Fruit fly (Drosophila melanogaster): ENCODE measurements around the gene CG32119.

CG32119 gene

DNA sequence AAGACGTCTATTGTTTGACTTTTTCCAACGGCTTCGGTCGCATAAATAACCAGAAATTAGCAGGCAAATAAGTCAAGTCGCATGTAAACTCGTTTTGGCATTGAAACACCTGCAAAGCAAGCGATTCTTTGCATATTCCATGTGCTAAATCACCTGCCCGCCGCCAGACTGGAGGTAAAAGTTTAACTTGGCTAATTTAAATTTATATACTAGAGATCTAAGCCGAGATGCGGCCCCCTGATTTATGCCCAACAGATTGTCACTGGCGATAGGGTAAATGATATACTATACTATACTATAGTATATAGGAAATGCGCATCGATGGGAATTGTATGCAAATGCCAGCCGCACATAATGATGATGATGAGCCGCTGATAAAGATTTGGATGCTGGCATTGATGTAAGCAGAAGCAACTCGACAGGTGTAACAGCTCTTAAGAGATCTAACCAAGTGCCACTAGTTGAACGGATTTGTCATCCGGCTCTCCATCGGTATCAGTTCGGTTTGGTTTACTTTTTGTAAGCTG lies 4.5 kb upstream of the CG32119 start:
- TF ChIP-seq noc (tag; optimal IDR thresholded peaks at IDR 0.05), result no peak

DNA sequence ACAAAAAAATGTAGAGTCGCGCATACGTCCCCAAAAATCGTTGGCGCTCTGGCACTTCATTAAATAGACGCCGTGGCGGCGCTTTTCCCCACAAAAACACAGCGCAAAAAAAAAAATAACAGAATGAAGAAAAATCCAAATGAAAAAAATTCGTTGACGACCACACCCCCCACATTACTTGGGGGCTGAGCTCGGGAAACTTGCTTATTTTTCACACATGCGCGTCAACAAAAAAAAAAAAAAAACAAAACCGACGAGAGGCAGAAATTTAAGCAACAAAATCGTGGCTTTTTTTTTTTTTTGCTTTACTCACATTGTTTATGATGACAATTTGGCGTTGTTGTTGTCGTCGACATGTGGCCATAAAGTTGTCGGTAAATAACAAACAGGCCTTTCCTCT lies 3.3 kb upstream of the CG32119 start:
- no peak for TF ChIP-seq noc (tag; optimal IDR thresholded peaks at IDR 0.05)

DNA sequence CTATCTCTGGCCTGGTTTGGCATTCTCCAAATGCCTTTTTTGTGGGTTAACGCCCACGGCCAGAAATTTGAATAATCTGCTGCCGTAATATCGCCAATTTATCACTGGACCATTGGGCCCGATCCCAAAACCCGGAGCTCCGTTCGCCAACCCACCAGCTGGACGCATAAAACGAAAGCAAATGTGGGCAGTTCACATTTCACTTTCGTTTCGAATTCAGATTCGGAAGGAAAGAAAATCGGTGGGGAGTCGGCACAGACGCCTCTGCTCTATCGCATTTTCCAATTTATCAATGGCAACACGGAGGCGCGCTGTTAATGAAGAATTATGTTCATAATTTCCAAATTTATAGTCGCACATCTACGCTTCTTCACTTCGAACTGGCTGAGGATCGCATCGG lies 1.6 kb upstream of the CG32119 start:
- no peak for TF ChIP-seq noc (tag; optimal IDR thresholded peaks at IDR 0.05)

DNA sequence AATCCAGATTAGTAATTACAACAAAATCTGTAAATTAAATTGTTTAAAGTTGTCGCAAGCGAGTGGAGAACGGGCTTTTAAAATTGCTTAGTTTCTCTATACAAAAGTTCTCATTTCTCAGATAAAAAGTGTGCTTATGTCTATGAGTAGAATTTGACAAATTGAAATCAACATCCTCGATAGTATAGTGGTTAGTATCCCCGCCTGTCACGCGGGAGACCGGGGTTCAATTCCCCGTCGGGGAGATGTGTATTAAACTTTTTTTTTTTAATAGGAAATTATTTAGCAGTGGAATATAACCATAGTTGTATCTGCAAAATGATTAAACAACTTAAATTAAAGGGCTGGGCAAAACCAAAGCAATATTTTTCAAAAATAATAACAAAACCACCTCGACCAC lies 872 bp upstream of the CG32119 start:
- no peak for TF ChIP-seq noc (tag; optimal IDR thresholded peaks at IDR 0.05)

DNA sequence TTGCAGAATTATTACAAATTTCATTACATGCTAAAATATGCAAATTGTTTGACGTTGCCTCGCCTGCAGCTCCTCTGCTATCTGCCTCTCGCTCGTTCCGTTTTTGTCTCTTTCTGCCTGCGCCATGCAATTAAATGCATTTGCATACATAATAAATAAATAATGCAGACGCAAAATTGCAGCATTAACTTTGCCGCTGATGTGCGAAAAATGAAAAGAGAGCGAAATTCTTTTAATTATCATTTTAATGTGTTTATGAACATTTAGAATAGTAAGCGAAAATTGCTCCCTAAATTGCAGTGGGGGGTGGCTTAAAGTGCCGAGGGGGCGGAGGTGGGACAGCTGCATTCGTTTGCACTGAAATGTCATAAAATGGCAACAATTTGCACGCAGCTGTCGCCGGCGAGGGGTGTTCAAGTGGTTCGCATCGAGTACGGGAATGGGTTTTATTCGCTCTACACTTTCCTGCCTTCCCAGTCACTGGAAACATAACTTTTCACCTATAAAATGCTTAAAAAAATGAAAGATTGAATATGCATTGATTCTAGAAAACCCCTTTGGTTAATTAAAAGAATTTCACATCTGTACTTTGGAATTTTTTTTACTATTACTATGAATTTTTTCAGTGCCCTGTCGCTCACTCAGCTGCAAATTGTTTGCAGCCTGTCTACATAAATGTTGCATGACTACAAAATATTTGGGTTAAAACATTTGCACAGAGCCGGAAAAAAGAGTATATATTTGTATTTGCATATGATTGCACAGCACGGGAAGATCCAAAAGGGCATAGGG lies 2.0 kb downstream of the CG32119 start:
- TF ChIP-seq noc (tag; optimal IDR thresholded peaks at IDR 0.05), result no peak

DNA sequence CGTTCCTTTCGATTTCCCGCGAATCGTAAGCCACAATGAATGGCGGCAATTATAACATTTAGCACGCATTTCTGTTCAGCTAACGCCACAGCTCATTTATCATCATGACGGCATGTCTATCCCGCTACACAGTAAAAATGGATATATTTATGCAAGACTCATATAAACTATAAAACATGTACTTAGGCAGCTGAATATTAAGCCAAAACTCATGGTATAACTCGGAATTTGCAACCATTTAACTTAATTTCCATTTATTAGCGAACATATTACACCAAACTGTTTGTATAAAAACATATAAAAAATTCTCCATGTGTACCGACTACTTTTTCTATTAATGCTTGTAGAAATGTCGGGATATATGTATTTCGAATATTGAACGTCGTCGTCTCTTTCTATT lies 4.3 kb downstream of the CG32119 start:
- TF ChIP-seq noc (tag; optimal IDR thresholded peaks at IDR 0.05), result peak; percentile 44

DNA sequence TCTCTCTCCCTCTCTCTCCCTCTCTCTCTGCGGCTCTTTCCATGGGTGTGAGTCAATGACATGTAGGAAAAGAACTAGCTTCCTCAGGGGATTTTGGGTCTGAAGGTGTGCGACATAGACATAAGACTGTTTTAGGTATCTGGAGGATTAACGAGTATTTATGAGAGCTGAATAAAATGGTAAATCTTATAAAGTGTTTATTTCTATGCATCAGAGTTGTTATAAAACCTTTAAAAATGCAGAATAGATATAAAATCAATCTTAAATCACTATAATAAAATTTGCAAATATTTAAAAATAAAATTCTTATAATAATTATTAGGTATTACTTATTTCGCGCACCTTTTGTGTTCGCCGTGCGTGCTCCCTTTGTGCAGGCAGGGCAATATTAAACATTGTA lies 11.4 kb downstream of the CG32119 start:
- TF ChIP-seq noc (tag; optimal IDR thresholded peaks at IDR 0.05), result no peak

DNA sequence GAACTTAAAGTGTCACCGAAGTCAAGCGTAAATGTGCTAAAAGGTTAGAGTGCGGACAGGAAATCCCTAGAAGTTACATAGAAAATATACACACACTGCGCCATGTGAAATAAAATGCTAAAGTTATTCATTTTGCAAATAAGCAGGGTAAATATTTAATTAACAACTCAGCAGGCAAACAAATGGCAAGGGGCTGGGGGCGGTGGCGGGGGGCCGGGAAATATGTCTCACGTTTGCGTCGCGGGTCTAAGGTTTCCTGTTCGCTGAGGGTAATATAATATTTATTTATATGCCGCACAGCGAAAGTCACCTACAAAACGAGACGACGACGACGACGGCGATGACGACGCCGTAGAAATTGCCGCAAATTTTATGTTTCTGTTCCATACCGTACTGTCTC lies 11.9 kb downstream of the CG32119 start:
- TF ChIP-seq noc (tag; optimal IDR thresholded peaks at IDR 0.05), result peak; percentile 22

DNA sequence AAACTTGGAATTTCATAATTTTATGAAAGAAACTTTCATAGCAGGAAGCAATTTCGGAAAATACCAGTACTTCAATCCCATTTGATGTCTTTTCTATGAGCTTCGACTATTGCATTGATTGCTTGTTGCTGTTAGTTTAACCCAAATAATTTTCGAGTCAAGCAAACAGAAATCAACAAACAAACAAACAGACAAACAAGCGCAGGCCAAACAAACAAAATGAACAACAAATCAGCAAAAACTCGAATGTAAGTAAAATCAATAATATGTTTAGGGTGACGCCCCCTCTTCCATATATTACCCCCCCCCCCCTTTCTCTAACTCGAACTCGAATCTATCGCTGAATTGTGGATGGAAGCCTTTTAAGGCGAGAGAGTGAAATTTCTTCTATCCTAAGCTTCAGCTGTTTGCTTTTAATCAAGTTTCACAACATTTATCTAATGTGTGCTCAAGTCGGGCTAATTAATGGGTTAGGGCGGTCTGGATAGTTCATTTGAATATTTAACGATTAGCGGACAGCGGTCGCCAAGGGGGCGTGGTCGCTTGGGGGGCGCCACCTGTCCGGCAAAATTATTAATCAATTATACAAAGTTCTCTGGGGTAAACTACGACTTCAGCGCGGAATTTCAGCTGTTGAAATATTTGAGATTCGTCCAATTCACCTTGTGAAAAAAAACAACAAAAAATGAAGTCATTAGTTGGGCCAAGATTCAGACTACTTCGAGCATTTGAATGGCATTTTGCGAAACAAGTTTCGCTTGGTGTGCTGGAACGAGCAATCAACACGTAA lies 12.8 kb downstream of the CG32119 start:
- TF ChIP-seq noc (tag; optimal IDR thresholded peaks at IDR 0.05), result no peak

DNA sequence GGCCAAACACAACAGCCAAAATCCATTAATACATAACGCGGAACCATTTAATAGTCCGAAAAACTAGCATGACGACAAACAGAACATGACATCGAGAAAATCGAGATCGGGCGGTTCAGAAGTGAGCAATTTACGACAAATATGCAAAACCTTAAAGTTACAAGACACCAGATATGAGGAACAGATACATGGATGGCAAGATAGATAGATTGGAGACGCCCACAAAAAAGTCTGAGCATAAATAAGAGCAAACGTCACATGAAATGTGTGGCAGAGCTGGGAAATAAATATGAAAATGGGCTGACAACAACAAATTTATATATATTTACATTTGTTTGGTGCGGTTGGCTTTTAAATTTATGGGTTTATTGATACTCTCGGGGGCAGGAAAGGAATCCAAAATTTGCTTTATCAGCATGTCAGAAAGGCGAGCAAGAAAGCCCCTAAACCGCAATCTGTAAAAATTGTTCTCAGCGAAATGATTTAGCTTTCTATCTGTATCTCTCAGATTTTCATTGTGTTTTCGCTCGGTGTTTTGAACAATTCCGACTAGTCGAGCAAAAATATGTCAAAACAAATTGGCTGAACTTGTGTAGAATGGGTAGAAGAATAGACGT lies 14.7 kb downstream of the CG32119 start:
- no peak for TF ChIP-seq noc (tag; optimal IDR thresholded peaks at IDR 0.05)

DNA sequence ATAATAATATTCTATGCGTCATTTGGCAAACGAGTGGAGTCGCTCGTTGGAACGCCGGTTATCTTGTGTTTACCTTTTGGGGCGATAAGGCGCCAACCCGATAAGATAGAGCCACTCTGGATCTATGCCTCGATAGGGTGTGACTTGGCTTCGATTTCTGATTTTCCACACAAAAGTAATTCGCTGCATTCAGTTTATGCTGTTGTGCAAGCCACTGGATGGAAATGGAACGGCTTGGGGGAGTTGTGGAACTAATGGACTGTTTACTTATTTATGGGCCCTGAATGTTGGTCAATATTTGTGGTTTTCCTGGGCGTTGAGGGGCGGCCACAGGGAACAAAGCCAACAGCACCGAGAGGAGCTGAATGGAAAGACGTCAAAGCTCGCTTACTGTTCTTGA lies 15.8 kb downstream of the CG32119 start:
- no peak for TF ChIP-seq noc (tag; optimal IDR thresholded peaks at IDR 0.05)

DNA sequence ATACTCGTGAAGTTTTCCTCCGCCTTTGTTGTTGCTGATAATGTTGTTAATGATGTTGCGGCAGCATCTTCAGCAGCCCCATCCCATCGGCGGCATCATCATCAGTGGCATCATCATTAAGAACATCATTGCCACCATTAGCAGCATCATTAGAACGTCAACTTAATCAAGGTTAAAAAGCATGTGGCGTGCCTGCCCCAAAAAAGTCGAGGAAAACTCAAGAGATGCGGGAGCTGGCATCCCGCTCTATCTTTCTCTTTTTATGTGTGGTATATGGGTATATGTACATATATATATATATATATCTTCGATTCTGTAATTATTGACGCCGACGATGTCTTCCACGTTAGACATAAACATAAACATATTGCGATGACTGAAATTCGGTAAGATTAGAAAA lies 17.3 kb downstream of the CG32119 start:
- TF ChIP-seq noc (tag; optimal IDR thresholded peaks at IDR 0.05), result no peak

DNA sequence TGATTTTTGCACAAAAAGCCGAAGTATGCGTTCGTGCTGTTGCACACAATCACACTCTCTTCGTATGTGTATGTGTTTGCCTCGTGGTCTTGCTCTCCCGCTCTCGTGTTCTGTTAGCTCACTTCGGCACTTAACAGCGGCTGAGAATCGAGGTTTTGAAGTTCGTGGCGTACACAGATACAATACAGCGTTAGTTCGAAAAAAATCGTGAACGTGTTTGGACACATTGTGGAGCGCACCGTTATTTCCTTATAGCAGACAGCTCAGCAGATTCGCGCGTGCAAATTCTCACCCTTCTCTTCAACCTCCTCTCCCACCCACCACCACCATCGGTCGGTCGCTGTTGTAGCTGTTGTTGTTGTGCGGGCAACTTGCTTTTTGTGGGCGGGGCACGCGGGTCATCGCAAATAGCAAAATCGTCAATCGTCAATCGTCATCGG lies 20.0 kb downstream of the CG32119 start, which contains the start of gene caps:
Gene caps, plus strand, starts transcription at position 191 of the 440 bp plus-strand sequence.
- peak; percentile 79 for TF ChIP-seq noc (tag; optimal IDR thresholded peaks at IDR 0.05)

DNA sequence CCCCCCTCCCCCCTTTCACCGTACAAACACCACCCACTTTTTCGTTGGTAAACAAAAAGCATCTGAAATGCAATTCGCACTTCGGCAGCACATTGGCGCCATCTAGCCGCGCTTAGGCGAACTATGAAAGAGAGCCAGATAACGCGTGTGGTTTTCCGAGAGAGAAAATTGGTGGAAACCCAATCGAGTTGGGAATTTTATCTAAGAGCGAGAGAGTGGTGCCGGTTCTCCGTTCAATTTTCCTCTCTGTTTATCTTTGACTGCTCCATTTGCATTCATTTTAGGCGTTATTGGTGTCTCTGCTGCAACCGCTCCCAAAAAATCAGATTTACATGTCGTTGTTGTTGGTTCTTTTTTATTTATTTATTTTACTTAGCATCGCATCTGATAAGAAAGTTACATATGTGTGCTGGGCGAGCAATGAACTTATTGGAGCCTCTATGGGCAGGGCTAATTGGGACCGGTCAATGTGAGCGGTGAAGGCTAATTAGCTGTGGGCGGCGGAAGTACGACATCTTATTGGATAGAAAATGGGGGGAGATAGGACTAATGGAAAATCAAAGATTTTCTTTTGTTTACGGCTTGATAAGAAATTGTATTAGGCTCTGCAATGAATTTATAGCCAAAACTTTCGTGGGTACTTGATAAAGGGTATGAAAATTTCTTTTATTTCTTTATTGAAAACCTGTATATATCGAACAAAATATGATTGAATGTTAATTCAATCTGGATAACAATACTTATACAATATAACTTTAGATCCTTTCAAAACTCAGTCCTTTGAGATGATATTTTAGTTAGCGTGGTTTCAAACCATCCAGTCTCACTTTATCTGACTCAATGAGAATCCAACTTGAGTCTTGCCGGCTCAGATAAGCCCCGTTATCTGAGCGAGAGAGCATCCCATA lies 20.7 kb downstream of the CG32119 start:
- no peak for TF ChIP-seq noc (tag; optimal IDR thresholded peaks at IDR 0.05)

DNA sequence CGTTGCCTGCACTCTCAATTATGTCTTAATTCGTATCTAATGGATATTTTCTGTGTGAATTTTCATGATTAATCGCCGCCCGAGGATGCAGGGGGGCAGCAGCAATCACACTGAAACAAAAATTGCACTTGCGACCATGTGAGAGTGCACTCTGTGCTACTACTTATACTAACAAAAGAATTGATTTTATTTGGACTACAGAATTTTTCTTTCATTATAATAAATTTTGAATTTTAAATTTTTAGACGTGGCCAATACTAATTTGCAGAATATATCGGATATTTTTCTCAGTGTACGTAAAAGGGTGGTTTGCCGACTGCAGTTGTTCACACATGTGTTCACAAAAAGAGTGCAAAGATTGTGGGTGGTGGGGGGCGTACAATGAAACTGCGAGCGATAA lies 21.6 kb downstream of the CG32119 start:
- no peak for TF ChIP-seq noc (tag; optimal IDR thresholded peaks at IDR 0.05)

All from whole organism, larva.